Fruit fly (Drosophila melanogaster): ENCODE data around the gene CG3652.

DNA sequence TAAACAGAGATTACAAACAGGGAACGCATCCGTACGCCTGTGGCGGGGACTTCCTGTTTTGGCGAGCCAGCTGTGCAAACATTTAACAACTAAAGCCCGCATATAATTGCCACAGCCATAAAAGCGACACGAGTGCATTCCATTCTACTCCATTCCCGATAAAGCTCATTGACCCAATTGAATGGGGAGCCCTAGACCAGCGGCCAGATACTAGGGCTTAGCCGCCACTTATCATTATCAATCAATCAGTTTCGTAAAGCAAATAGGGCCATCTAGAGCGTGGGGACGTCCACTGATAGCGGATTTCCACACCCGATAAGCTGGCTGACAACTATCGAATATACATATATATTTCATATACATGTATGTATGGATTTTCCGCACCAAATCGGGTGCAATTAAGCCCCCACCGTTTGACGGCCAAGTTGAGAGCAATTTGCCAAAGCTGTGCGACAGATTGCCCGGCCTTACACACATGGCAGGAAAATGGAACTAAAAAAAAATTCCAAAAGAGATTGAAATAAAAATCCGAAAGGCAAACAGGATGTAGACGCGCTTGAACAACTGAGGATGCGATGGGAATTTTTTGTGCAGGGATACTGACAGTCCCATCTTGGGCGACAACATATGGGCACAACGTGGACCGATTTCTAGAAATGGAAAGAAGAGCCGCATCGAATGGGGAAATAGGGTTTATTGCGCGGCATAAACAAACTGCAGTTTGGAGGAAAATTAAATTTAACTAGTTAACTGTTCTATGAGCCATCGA is 20.7 kb downstream of the CG3652 start:
- TF ChIP-seq kay (GFP tag; ENCODE audit: borderline replicate concordance) (no peak), Mnt (GFP tag; optimal IDR thresholded peaks at IDR 0.05) (no peak), cnc (optimal IDR thresholded peaks at IDR 0.05) (no peak), Crg-1 (GFP tag; optimal IDR thresholded peaks at IDR 0.05) (no peak), cic (GFP tag; optimal IDR thresholded peaks at IDR 0.05) (no peak), toe (GFP tag; optimal IDR thresholded peaks at IDR 0.05) (no peak), Hr96 (GFP tag; optimal IDR thresholded peaks at IDR 0.05) (no peak), CG14711 (tag; optimal IDR thresholded peaks at IDR 0.05) (no peak)
